Worm (Caenorhabditis elegans) whole organism, young adult: ENCODE data around the gene ZK1010.10.

Experiments
- B0336.3 ChIP-seq: fragments of 200-800 bp; sonication (Bioruptor generic); IDR thresholded peaks from 2 replicates; pipeline ENCODE4 v1.3.6; 2022; ENCODE audit warnings: missing genetic modification characterization, missing compliant biosample characterization
- C17E4.6 ChIP-seq: fragments of 200-800 bp; sonication (Bioruptor generic); IDR thresholded peaks from 2 replicates; pipeline ENCODE4 v1.3.6; 2022; ENCODE audit warnings: missing genetic modification reagents, missing genetic modification characterization, missing compliant biosample characterization
- D2030.7 ChIP-seq: fragments of 200-800 bp; sonication (Bioruptor generic); IDR thresholded peaks from 2 replicates; pipeline ENCODE4 v1.3.6; 2022; ENCODE audit warnings: missing genetic modification reagents, missing genetic modification characterization, missing compliant biosample characterization
- F10E7.11 ChIP-seq: sonication (generic microtip); optimal IDR thresholded peaks from 2 replicates; lab custom pipeline; 2017; ENCODE audit warnings: mild to moderate bottlenecking, missing genetic modification characterization, moderate library complexity, missing compliant biosample characterization
- F37B4.10 ChIP-seq: fragments of 200-800 bp; sonication (Bioruptor generic); IDR thresholded peaks from 2 replicates; pipeline ENCODE4 v1.3.6; 2022; ENCODE audit warnings: missing genetic modification characterization, missing compliant biosample characterization
- F39B2.1 ChIP-seq: fragments of 200-800 bp; sonication (Bioruptor generic); IDR thresholded peaks from 2 replicates; pipeline ENCODE4 v1.3.6; 2022; ENCODE audit warnings: missing genetic modification reagents, missing genetic modification characterization, missing compliant biosample characterization
- K11D2.4 ChIP-seq: fragments of 200-800 bp; sonication (Bioruptor generic); IDR thresholded peaks from 2 replicates; pipeline ENCODE4 v1.3.6; 2022; ENCODE audit warnings: missing genetic modification reagents, missing genetic modification characterization, missing compliant biosample characterization
- T07F8.4 ChIP-seq: sonication (generic microtip); optimal IDR thresholded peaks from 2 replicates; lab custom pipeline; 2016; ENCODE audit warnings: mild to moderate bottlenecking, missing genetic modification characterization, moderate library complexity, missing compliant biosample characterization
- T26A5.8 ChIP-seq: sonication (generic microtip); optimal IDR thresholded peaks from 2 replicates; lab custom pipeline; 2016; ENCODE audit warnings: missing genetic modification characterization, missing compliant biosample characterization
- Y67H2A.10 ChIP-seq: fragments of 200-800 bp; sonication (Bioruptor generic); conservative IDR thresholded peaks from 2 replicates; pipeline ENCODE4 v1.3.6; 2022; ENCODE audit warnings: missing genetic modification reagents, missing genetic modification characterization, missing compliant biosample characterization
- atf-7 ChIP-seq: sonication (generic microtip); optimal IDR thresholded peaks from 2 replicates; lab custom pipeline; 2017; ENCODE audit warnings: mild to moderate bottlenecking, missing genetic modification characterization, missing compliant biosample characterization
- attf-6 ChIP-seq: fragments of 200-800 bp; sonication (Bioruptor generic); IDR thresholded peaks from 2 replicates; pipeline ENCODE4 v1.3.6; 2022; ENCODE audit warnings: missing genetic modification reagents, missing genetic modification characterization, missing compliant biosample characterization
- ccch-3 ChIP-seq: fragments of 200-800 bp; sonication (Bioruptor generic); optimal IDR thresholded peaks from 2 replicates; lab custom pipeline; 2018; ENCODE audit warnings: mild to moderate bottlenecking, missing genetic modification characterization, missing compliant biosample characterization
- cebp-1 ChIP-seq, 2 experiments: fragments of 200-800 bp in 1 of 2; sonication (Bioruptor generic) in 1 of 2; sonication (generic microtip) in 1 of 2; IDR thresholded peaks in 1 of 2; optimal IDR thresholded peaks in 1 of 2; 2 replicates each; pipeline versions ENCODE4 v1.3.6 to Lab custom; 2017 to 2022; ENCODE audit warnings: missing compliant biosample characterization in 2 of 2, missing genetic modification characterization in 2 of 2, mild to moderate bottlenecking in 1 of 2, missing genetic modification reagents in 1 of 2, moderate library complexity in 1 of 2
- ceh-58 ChIP-seq: fragments of 200-800 bp; sonication (Bioruptor generic); IDR thresholded peaks from 2 replicates; pipeline ENCODE4 v1.3.6; 2022; ENCODE audit warnings: missing genetic modification characterization, missing compliant biosample characterization
- chd-7 ChIP-seq: sonication (generic microtip); optimal IDR thresholded peaks from 2 replicates; lab custom pipeline; 2016; ENCODE audit warnings: mild to moderate bottlenecking, missing genetic modification characterization, moderate library complexity, missing compliant biosample characterization
- die-1 ChIP-seq: sonication (generic microtip); optimal IDR thresholded peaks from 2 replicates; lab custom pipeline; 2016; ENCODE audit warnings: missing genotype, mild to moderate bottlenecking, missing genetic modification characterization, missing compliant biosample characterization
- dox-1 ChIP-seq: fragments of 200-800 bp; sonication (Bioruptor generic); IDR thresholded peaks from 2 replicates; pipeline ENCODE4 v1.3.6; 2022; ENCODE audit warnings: missing genetic modification reagents, missing genetic modification characterization, missing compliant biosample characterization
- hlh-26 ChIP-seq: fragments of 200-800 bp; sonication (Bioruptor generic); conservative IDR thresholded peaks from 2 replicates; pipeline ENCODE4 v1.3.6; 2022; ENCODE audit warnings: missing genetic modification reagents, missing genetic modification characterization, missing compliant biosample characterization
- hmg-1.2 ChIP-seq: fragments of 200-800 bp; sonication (Bioruptor generic); IDR thresholded peaks from 2 replicates; pipeline ENCODE4 v1.3.6; 2022; ENCODE audit warnings: missing genetic modification reagents, missing genetic modification characterization, missing compliant biosample characterization
- hsf-1 ChIP-seq: fragments of 200-800 bp; sonication (Bioruptor generic); IDR thresholded peaks from 2 replicates; pipeline ENCODE4 v1.3.6; 2022; ENCODE audit warnings: missing genetic modification reagents, missing genetic modification characterization, missing compliant biosample characterization
- lin-26 ChIP-seq: fragments of 200-800 bp; sonication (Bioruptor generic); IDR thresholded peaks from 2 replicates; pipeline ENCODE4 v1.3.6; 2022; ENCODE audit warnings: missing genetic modification reagents, missing genetic modification characterization, missing compliant biosample characterization
- lir-1 ChIP-seq: fragments of 200-800 bp; sonication (Bioruptor generic); conservative IDR thresholded peaks from 2 replicates; pipeline ENCODE4 v1.3.6; 2022; ENCODE audit warnings: missing genetic modification reagents, missing genetic modification characterization, missing compliant biosample characterization
- madf-10 ChIP-seq: sonication (generic microtip); optimal IDR thresholded peaks from 2 replicates; lab custom pipeline; 2016; ENCODE audit warnings: mild to moderate bottlenecking, missing genetic modification characterization, missing compliant biosample characterization
- nfya-1 ChIP-seq: sonication (generic microtip); optimal IDR thresholded peaks from 2 replicates; lab custom pipeline; 2017; ENCODE audit warnings: antibody characterized with exemption, missing compliant biosample characterization, missing genetic modification characterization, borderline replicate concordance; ENCODE audit not compliant: insufficient read depth
- nhr-90 ChIP-seq: sonication (generic microtip); optimal IDR thresholded peaks from 2 replicates; lab custom pipeline; 2016; ENCODE audit warnings: missing genotype, mild to moderate bottlenecking, missing genetic modification characterization, missing compliant biosample characterization
- rpc-1 ChIP-seq, 2 experiments: fragments of 150-350 bp in 1 of 2; sonication (generic microtip) in 1 of 2; optimal IDR thresholded peaks; 2 replicates each; lab custom pipeline; 2014 to 2018; ENCODE audit warnings: missing biosample characterization in 1 of 2, missing genetic modification characterization in 1 of 2, missing genetic modification reagents in 1 of 2, missing genotype in 1 of 2
- snpc-1.1 ChIP-seq: sonication (generic microtip); optimal IDR thresholded peaks from 2 replicates; lab custom pipeline; 2017; ENCODE audit warnings: missing genetic modification characterization, mild to moderate bottlenecking, missing compliant biosample characterization, antibody characterized with exemption, moderate library complexity, missing genotype, missing genetic modification reagents; ENCODE audit not compliant: insufficient read depth
- snpc-1.3 ChIP-seq: sonication (generic microtip); optimal IDR thresholded peaks from 2 replicates; lab custom pipeline; 2017; ENCODE audit warnings: missing genetic modification characterization, mild to moderate bottlenecking, missing compliant biosample characterization, antibody characterized with exemption, moderate library complexity, missing genotype, missing genetic modification reagents; ENCODE audit not compliant: insufficient read depth
- snpc-3.4 ChIP-seq: sonication (generic microtip); optimal IDR thresholded peaks from 2 replicates; lab custom pipeline; 2017; ENCODE audit warnings: missing genetic modification characterization, mild to moderate bottlenecking, missing compliant biosample characterization, antibody characterized with exemption, moderate library complexity, missing genotype, missing genetic modification reagents
- tbp1 ChIP-seq: fragments of 200-800 bp; sonication (Bioruptor generic); optimal IDR thresholded peaks from 2 replicates; lab custom pipeline; 2018; ENCODE audit warnings: mild to moderate bottlenecking, missing genetic modification characterization, missing compliant biosample characterization
- unc-130 ChIP-seq: sonication (generic microtip); optimal IDR thresholded peaks from 2 replicates; lab custom pipeline; 2016; ENCODE audit warnings: missing genetic modification reagents, missing genetic modification characterization, missing compliant biosample characterization
- zfh-2 ChIP-seq: fragments of 200-800 bp; sonication (Bioruptor generic); conservative IDR thresholded peaks from 2 replicates; pipeline ENCODE4 v1.3.6; 2022; ENCODE audit warnings: missing genetic modification reagents, missing genetic modification characterization, missing compliant biosample characterization
- zim-3 ChIP-seq: sonication (generic microtip); optimal IDR thresholded peaks from 2 replicates; lab custom pipeline; 2017; ENCODE audit warnings: mild to moderate bottlenecking, missing genetic modification characterization, moderate library complexity, missing compliant biosample characterization
- ztf-18 ChIP-seq: sonication (generic microtip); optimal IDR thresholded peaks from 2 replicates; lab custom pipeline; 2016; ENCODE audit warnings: missing genotype, mild to moderate bottlenecking, missing genetic modification characterization, missing compliant biosample characterization

ZK1010.10 gene

DNA sequence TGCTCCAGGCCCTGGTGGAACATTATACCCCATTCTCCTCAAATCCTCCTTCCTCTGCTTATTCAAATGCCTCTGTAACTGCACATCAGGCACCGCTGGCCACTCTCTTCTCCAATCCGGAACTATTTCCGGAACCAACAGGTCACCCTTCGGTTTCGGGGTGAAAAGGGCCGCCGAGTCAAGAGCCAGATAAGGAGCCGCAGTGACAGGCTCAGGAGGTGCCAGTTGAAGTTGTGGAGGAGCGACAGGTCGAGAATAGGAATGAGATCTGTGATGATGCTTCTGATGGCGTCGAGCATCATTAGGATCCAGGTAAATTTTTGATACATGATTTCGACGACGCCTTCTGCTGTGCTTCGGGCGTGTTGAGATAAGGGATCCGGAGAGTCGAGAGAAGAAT is 3.9 kb upstream of the ZK1010.10 start:
- 0 out of 2 replicates have a peak, but pooled peaks have one; percentile 62 for TF ChIP-seq F37B4.10 (GFP tag; lab: Robert Waterston, UW)
- no peak for TF ChIP-seq T26A5.8 (tag; lab: Kevin White, UChicago)
- TF ChIP-seq zfh-2, result peak; percentile 59
- TF ChIP-seq, all 124 proteins: peak for 2

- TF ChIP-seq T07F8.4 (no peak), lir-1 (no peak), dox-1 (GFP tag; lab: Robert Waterston, UW) (no peak), K11D2.4 (GFP tag; lab: Robert Waterston, UW) (no peak), chd-7 (tag; lab: Kevin White, UChicago) (no peak), C17E4.6 (GFP tag; lab: Robert Waterston, UW) (no peak), zfh-2 (no peak), F10E7.11 (no peak), Y67H2A.10 (GFP tag; lab: Robert Waterston, UW) (no peak), snpc-1.1 (no peak), nhr-90 (tag; lab: Kevin White, UChicago) (no peak), tbp1 (GFP tag; lab: Kevin White, UChicago) (no peak), atf-7 (tag; lab: Kevin White, UChicago) (no peak), ceh-58 (GFP tag; lab: Robert Waterston, UW) (no peak)
Observed at ce11 chrIII:13000457-13000856, 1.7 kb upstream of the ZK1010.10 start, which contains the start of gene ZK1010.8. Gene ZK1010.8 (minus strand): TSS chrIII:13000670.

- no peak for TF ChIP-seq hlh-26 (GFP tag; lab: Robert Waterston, UW)
- 0 out of 2 replicates have a peak, but pooled peaks have one; percentile 26 for TF ChIP-seq lin-26 (GFP tag; lab: Robert Waterston, UW)
Observed at ce11 chrIII:13004316-13004715, 2.1 kb downstream of the ZK1010.10 start.

DNA sequence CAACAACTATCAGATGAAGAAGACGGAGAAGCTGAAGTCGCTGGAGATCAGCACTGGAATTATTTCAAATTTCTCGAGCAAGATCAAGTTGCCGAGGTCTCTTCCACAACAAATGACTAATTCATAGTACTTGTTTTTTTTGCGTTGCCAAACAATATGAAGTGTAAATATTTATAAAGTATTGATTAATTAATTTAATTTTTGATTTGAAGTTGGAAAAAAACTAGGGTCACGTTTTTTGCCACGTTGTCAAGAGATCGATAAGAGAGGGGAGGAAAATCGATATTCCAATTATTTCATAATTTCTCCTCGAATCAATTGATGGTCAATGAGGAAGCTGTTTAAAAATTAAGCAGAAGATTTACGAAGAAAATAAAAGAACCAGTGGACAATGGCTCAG is 3.0 kb downstream of the ZK1010.10 start, which contains the start of gene snf-7:
Gene snf-7, plus strand, starts transcription at position 301 of the 400 bp plus-strand sequence.
- no peak for TF ChIP-seq madf-10 (tag; lab: Kevin White, UChicago)
- no peak for TF ChIP-seq B0336.3
- no peak for TF ChIP-seq hmg-1.2 (GFP tag; lab: Robert Waterston, UW)
- TF ChIP-seq nfya-1 (tag; lab: Kevin White, UChicago), result no peak
- TF ChIP-seq snpc-1.1, result no peak
- TF ChIP-seq zim-3 (tag; lab: Kevin White, UChicago), result no peak
- TF ChIP-seq snpc-3.4 (tag; lab: Kevin White, UChicago), result no peak
- TF ChIP-seq die-1 (tag; lab: Kevin White, UChicago), result no peak
- TF ChIP-seq hsf-1 (GFP tag; lab: Robert Waterston, UW), result no peak
- TF ChIP-seq ccch-3 (GFP tag; lab: Kevin White, UChicago), result no peak

- TF ChIP-seq snpc-3.4 (tag; lab: Kevin White, UChicago) (no peak), F39B2.1 (GFP tag; lab: Robert Waterston, UW) (no peak), D2030.7 (no peak), attf-6 (no peak), unc-130 (GFP tag; lab: Kevin White, UChicago) (no peak), cebp-1 (GFP tag; IDR thresholded peaks at IDR 0.05; lab: Robert Waterston, UW) (no peak), cebp-1 (tag; optimal IDR thresholded peaks at IDR 0.05; lab: Kevin White, UChicago) (no peak), ztf-18 (tag; lab: Kevin White, UChicago) (no peak), K11D2.4 (GFP tag; lab: Robert Waterston, UW) (no peak), snpc-1.3 (tag; lab: Kevin White, UChicago) (no peak), rpc-1 (optimal IDR thresholded peaks at IDR 0.05; lab: Kevin White, UChicago) (no peak), rpc-1 (tag; optimal IDR thresholded peaks at IDR 0.05; lab: Kevin White, UChicago) (no peak)
Observed at ce11 chrIII:13011927-13012326, 9.7 kb downstream of the ZK1010.10 start.
